Fruit fly (Drosophila melanogaster) whole organism, embryonic: Measurements from ENCODE around the gene Exn.

Source experiments
- CG10565 ChIP-seq: fragments of 200-800 bp; sonication (Bioruptor generic); optimal IDR thresholded peaks from 3 replicates; lab custom pipeline; 2016; ENCODE audit warnings: missing biosample characterization, mild to moderate bottlenecking, missing genetic modification characterization
- CG12155 ChIP-seq: fragments of 200-800 bp; sonication (Bioruptor generic); optimal IDR thresholded peaks from 3 replicates; lab custom pipeline; 2016; ENCODE audit warnings: missing biosample characterization, missing genetic modification characterization
- CG15479 ChIP-seq: fragments of 200-800 bp; sonication (Bioruptor generic); optimal IDR thresholded peaks from 3 replicates; lab custom pipeline; 2019; ENCODE audit warnings: missing biosample characterization, mild to moderate bottlenecking, missing genetic modification characterization, moderate library complexity
- CG16813 ChIP-seq: fragments of 200-800 bp; sonication (Bioruptor generic); IDR thresholded peaks from 3 replicates; pipeline ENCODE4 v1.3.6; 2022; ENCODE audit warnings: missing biosample characterization, missing genetic modification characterization; ENCODE audit not compliant: partially characterized antibody
- CG18476 ChIP-seq: fragments of 200-800 bp; sonication (Bioruptor generic); optimal IDR thresholded peaks from 2 replicates; lab custom pipeline; 2016; ENCODE audit warnings: missing biosample characterization, mild to moderate bottlenecking, missing genetic modification characterization
- CG30403 ChIP-seq: fragments of 200-800 bp; sonication (Bioruptor generic); optimal IDR thresholded peaks from 3 replicates; lab custom pipeline; 2016; ENCODE audit warnings: missing biosample characterization, missing genetic modification characterization
- CG42726 ChIP-seq: fragments of 200-800 bp; sonication (Bioruptor generic); IDR thresholded peaks from 2 replicates; pipeline ENCODE4 v1.3.6; 2022; ENCODE audit warnings: missing biosample characterization, missing genetic modification characterization; ENCODE audit not compliant: partially characterized antibody
- CG4820 ChIP-seq: fragments of 200-800 bp; sonication (Bioruptor generic); optimal IDR thresholded peaks from 3 replicates; lab custom pipeline; 2016; ENCODE audit warnings: missing biosample characterization, missing genetic modification characterization
- CG8924 ChIP-seq: fragments of 200-800 bp; optimal IDR thresholded peaks from 3 replicates; lab custom pipeline; 2019; ENCODE audit warnings: missing biosample characterization, mild to moderate bottlenecking, missing genetic modification characterization, moderate library complexity
- CoRest ChIP-seq: fragments of 200-800 bp; sonication (Bioruptor generic); optimal IDR thresholded peaks from 3 replicates; lab custom pipeline; 2018; ENCODE audit warnings: missing biosample characterization, mild to moderate bottlenecking, missing genetic modification characterization, moderate library complexity
- D19B ChIP-seq: fragments of 200-800 bp; sonication (Bioruptor generic); optimal IDR thresholded peaks from 2 replicates; lab custom pipeline; 2017; ENCODE audit warnings: missing biosample characterization, mild to moderate bottlenecking, missing genetic modification characterization
- Dp ChIP-seq: fragments of 200-800 bp; sonication (Bioruptor generic); optimal IDR thresholded peaks from 2 replicates; lab custom pipeline; 2018; ENCODE audit warnings: missing biosample characterization, mild to moderate bottlenecking, missing genetic modification characterization, moderate library complexity
- HmgZ ChIP-seq: fragments of 200-800 bp; sonication (Bioruptor generic); optimal IDR thresholded peaks from 2 replicates; lab custom pipeline; 2018; ENCODE audit warnings: missing biosample characterization, mild to moderate bottlenecking, missing genetic modification characterization
- Med ChIP-seq: fragments of 200-800 bp; sonication (Bioruptor generic); peaks from one replicate; lab custom pipeline; 2016; ENCODE audit warnings: missing biosample characterization, missing genetic modification characterization, mild to moderate bottlenecking, inconsistent platforms, moderate library complexity
- Trl ChIP-seq, 3 experiments: fragments of >200 bp in 2 of 3; fragments of 200-800 bp in 1 of 3; sonication (Bioruptor generic) in 1 of 3; optimal IDR thresholded peaks; 2 replicates in 1 of 3; 3 replicates in 2 of 3; lab custom pipeline; 2016 to 2017; ENCODE audit warnings: missing biosample characterization in 1 of 3, missing genetic modification characterization in 1 of 3
- Xbp1 ChIP-seq: fragments of 200-800 bp; sonication (Bioruptor generic); optimal IDR thresholded peaks from 3 replicates; lab custom pipeline; 2016; ENCODE audit warnings: missing biosample characterization, mild to moderate bottlenecking, missing genetic modification characterization
- bbx ChIP-seq: fragments of 200-800 bp; sonication (Bioruptor generic); IDR thresholded peaks from 2 replicates; pipeline ENCODE4 v1.3.6; 2022; ENCODE audit warnings: missing biosample characterization, missing genetic modification characterization; ENCODE audit not compliant: partially characterized antibody
- bcd ChIP-seq: fragments of 200-800 bp; sonication (Bioruptor generic); optimal IDR thresholded peaks from 2 replicates; lab custom pipeline; 2017; ENCODE audit warnings: missing biosample characterization, mild to moderate bottlenecking, missing genetic modification characterization
- dm ChIP-seq: fragments of 200-800 bp; sonication (Bioruptor generic); optimal IDR thresholded peaks from 3 replicates; lab custom pipeline; 2016; ENCODE audit warnings: missing biosample characterization, missing genetic modification characterization
- lilli ChIP-seq: fragments of 200-800 bp; sonication (Bioruptor generic); optimal IDR thresholded peaks from 3 replicates; lab custom pipeline; 2016; ENCODE audit warnings: missing biosample characterization, missing genetic modification characterization
- pan ChIP-seq, 4 experiments: fragments of >200 bp in 3 of 4; fragments of 200-800 bp in 1 of 4; sonication (Bioruptor generic) in 1 of 4; optimal IDR thresholded peaks in 3 of 4; IDR thresholded peaks in 1 of 4; 2 replicates each; pipeline versions ENCODE4 v1.3.6 to Lab custom; 2017 to 2022; ENCODE audit warnings: missing biosample characterization in 2 of 4, missing genetic modification characterization in 2 of 4, mixed read lengths in 1 of 4
- pum ChIP-seq: fragments of 200-800 bp; sonication (Bioruptor generic); optimal IDR thresholded peaks from 2 replicates; lab custom pipeline; 2016; ENCODE audit warnings: missing biosample characterization, missing genetic modification characterization
- sens ChIP-seq: fragments of 200-800 bp; sonication (Bioruptor generic); peaks from one replicate; lab custom pipeline; 2016; ENCODE audit warnings: missing biosample characterization, missing genetic modification characterization
- slp2 ChIP-seq: fragments of 200-800 bp; sonication (Bioruptor generic); optimal IDR thresholded peaks from 2 replicates; lab custom pipeline; 2016; ENCODE audit warnings: missing biosample characterization, missing genetic modification characterization
- stwl ChIP-seq: fragments of 200-800 bp; sonication (Bioruptor generic); optimal IDR thresholded peaks from 3 replicates; lab custom pipeline; 2018; ENCODE audit warnings: missing biosample characterization, mild to moderate bottlenecking, missing genetic modification characterization, moderate library complexity
- tgo ChIP-seq: fragments of 200-800 bp; sonication (Bioruptor generic); IDR thresholded peaks from 3 replicates; pipeline ENCODE4 v1.3.6; 2022; ENCODE audit warnings: missing biosample characterization, missing genetic modification characterization

Gene Exn

DNA sequence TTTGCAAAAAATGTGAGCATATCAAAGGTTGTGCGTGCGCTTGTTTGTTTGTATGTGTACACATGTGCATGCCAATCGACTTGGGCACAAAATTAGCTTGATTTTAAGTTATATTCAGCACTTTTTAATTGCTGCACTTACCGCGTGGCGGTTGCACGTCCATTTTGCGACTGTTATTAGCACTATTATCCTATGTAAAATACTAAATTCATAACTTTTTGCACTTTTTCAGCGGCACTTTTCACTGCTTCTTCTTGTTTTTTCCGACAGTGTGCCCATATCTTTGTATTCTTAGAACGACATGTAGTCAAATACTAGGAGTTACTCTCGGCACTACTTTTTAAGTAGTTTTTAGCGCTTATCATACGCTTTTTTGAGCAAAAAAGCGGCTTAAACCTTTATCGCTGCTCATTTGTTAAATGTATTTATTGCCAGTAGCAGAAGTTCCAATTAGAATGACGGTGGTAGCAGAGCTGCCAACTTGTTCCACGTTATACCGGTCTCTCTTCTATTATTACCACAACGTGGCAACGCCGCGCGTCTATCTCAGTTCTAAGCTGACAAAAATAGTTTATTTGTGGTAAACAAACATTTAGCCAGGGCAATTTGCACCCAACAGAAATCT is 72.6 kb downstream of the Exn start, which contains the start of the genes scaf6 and Papst2 (continued):
- no peak for TF ChIP-seq CG42726
- TF ChIP-seq Xbp1 (GFP tag; lab: Kevin White, UChicago): peak; percentile 13
- no peak for TF ChIP-seq CG12155 (GFP tag; lab: Kevin White, UChicago)
- TF ChIP-seq sens (GFP tag; lab: Kevin White, UChicago): peak; percentile 74
- TF ChIP-seq Med (GFP tag; lab: Kevin White, UChicago): peak; percentile 67
- TF ChIP-seq CG16813 (GFP tag; lab: Robert Waterston, UW): peak; percentile 26; the same call in 1 of the 3 replicates
- TF ChIP-seq lilli (GFP tag; lab: Kevin White, UChicago): no peak
- peak; percentile 83 for TF ChIP-seq stwl (tag; lab: Kevin White, UChicago)
- TF ChIP-seq tgo: no peak
- TF ChIP-seq slp2 (GFP tag; lab: Kevin White, UChicago): no peak
- no peak for TF ChIP-seq CG8924 (tag; lab: Kevin White, UChicago)
- TF ChIP-seq Dp (GFP tag; lab: Kevin White, UChicago): peak; percentile 36
- TF ChIP-seq CG10565 (GFP tag; lab: Kevin White, UChicago): no peak
- no peak for TF ChIP-seq bcd (GFP tag; lab: Kevin White, UChicago)
- peak; percentile 22 for TF ChIP-seq CoRest (tag; lab: Kevin White, UChicago)
- peak in 1 of 2 experiments; percentile 38 for TF ChIP-seq Trl (optimal IDR thresholded peaks at IDR 0.05; lab: Kevin White, UChicago)
- no peak for TF ChIP-seq Trl (GFP tag; optimal IDR thresholded peaks at IDR 0.05; lab: Kevin White, UChicago)
- TF ChIP-seq CG15479: no peak
- no peak for TF ChIP-seq pan (optimal IDR thresholded peaks at IDR 0.05; lab: Kevin White, UChicago)
- no peak for TF ChIP-seq pan (GFP tag; optimal IDR thresholded peaks at IDR 0.05 in 1 of 2, IDR thresholded peaks at IDR 0.05 in 1 of 2)
- TF ChIP-seq CG4820: no peak
- TF ChIP-seq bbx: peak; percentile 48; the same call in 1 of the 2 replicates
- TF ChIP-seq HmgZ (tag; lab: Kevin White, UChicago): peak; percentile 33
- peak; percentile 1 for TF ChIP-seq pum (GFP tag; lab: Kevin White, UChicago)
- peak; percentile 75 for TF ChIP-seq dm (GFP tag; lab: Kevin White, UChicago)
- no peak for TF ChIP-seq CG18476 (GFP tag; lab: Kevin White, UChicago)
- TF ChIP-seq D19B (GFP tag; lab: Kevin White, UChicago): no peak
- TF ChIP-seq CG30403 (GFP tag; lab: Kevin White, UChicago): peak; percentile 5
